Worm (Caenorhabditis elegans) whole organism, late embryonic: ENCODE data around the gene R05H11.1.
A peak's percentile ranks its signal among the peaks of the same experiment; 100 is the strongest.

Experiments used
- T23F11.4 ChIP-seq: fragments of 200-800 bp; sonication (Bioruptor generic); optimal IDR thresholded peaks from 2 replicates; lab custom pipeline; 2018; ENCODE audit warnings: mild to moderate bottlenecking, missing genetic modification characterization, missing compliant biosample characterization
- ceh-2 ChIP-seq: sonication (generic microtip); optimal IDR thresholded peaks from 2 replicates; lab custom pipeline; 2016; ENCODE audit warnings: missing genotype, missing genetic modification characterization, missing compliant biosample characterization
- ceh-34 ChIP-seq: sonication (generic microtip); optimal IDR thresholded peaks from 2 replicates; lab custom pipeline; 2016; ENCODE audit warnings: mild to moderate bottlenecking, missing genetic modification characterization, missing compliant biosample characterization
- ceh-45 ChIP-seq: fragments of 200-800 bp; sonication (Bioruptor generic); IDR thresholded peaks from 2 replicates; pipeline ENCODE4 v1.3.6; 2022; ENCODE audit warnings: missing genetic modification reagents, missing genetic modification characterization, missing compliant biosample characterization
- che-1 ChIP-seq: sonication (generic microtip); optimal IDR thresholded peaks from 2 replicates; lab custom pipeline; 2016; ENCODE audit warnings: mild to moderate bottlenecking, missing genetic modification characterization, missing compliant biosample characterization
- dmd-4 ChIP-seq: sonication (generic microtip); optimal IDR thresholded peaks from 2 replicates; lab custom pipeline; 2016; ENCODE audit warnings: borderline replicate concordance, missing genetic modification characterization, missing compliant biosample characterization
- elt-2 ChIP-seq: sonication (generic microtip); optimal IDR thresholded peaks from 2 replicates; lab custom pipeline; 2016; ENCODE audit warnings: missing genetic modification reagents, missing genetic modification characterization, missing compliant biosample characterization
- fkh-10 ChIP-seq: fragments of 150-350 bp; optimal IDR thresholded peaks from 2 replicates; lab custom pipeline; 2014; ENCODE audit warnings: missing biosample characterization, missing genetic modification reagents, missing genetic modification characterization
- hlh-6 ChIP-seq: sonication (generic microtip); optimal IDR thresholded peaks from 2 replicates; lab custom pipeline; 2016; ENCODE audit warnings: missing genotype, missing genetic modification characterization, missing compliant biosample characterization
- lim-6 ChIP-seq: sonication (generic microtip); optimal IDR thresholded peaks from 2 replicates; lab custom pipeline; 2016; ENCODE audit warnings: missing genetic modification characterization, missing compliant biosample characterization
- nhr-232 ChIP-seq: sonication (generic microtip); optimal IDR thresholded peaks from 2 replicates; lab custom pipeline; 2016; ENCODE audit warnings: missing genetic modification characterization, missing compliant biosample characterization
- odd-2 ChIP-seq: sonication (generic microtip); optimal IDR thresholded peaks from 2 replicates; lab custom pipeline; 2017; ENCODE audit warnings: antibody characterized with exemption, mild to moderate bottlenecking, missing genetic modification characterization, missing compliant biosample characterization
- pag-3 ChIP-seq: sonication (generic microtip); optimal IDR thresholded peaks from 2 replicates; lab custom pipeline; 2016; ENCODE audit warnings: missing compliant biosample characterization, missing genetic modification characterization, borderline replicate concordance
- pat-9 ChIP-seq: fragments of 200-800 bp; sonication (Bioruptor generic); optimal IDR thresholded peaks from 2 replicates; lab custom pipeline; 2018; ENCODE audit warnings: mild to moderate bottlenecking, missing genetic modification characterization, moderate library complexity, missing compliant biosample characterization
- pha-4 ChIP-seq: fragments of 150-350 bp; optimal IDR thresholded peaks from 2 replicates; lab custom pipeline; 2018; ENCODE audit warnings: missing biosample characterization, missing genetic modification reagents, missing genetic modification characterization
- rnt-1 ChIP-seq: sonication (generic microtip); optimal IDR thresholded peaks from 2 replicates; lab custom pipeline; 2016; ENCODE audit warnings: missing genetic modification characterization, missing compliant biosample characterization
- sox-2 ChIP-seq: fragments of 200-800 bp; sonication (Bioruptor generic); IDR thresholded peaks from 2 replicates; pipeline ENCODE4 v1.3.6; 2022; ENCODE audit warnings: missing genetic modification reagents, missing genetic modification characterization, missing compliant biosample characterization
- tbx-7 ChIP-seq: sonication (generic microtip); optimal IDR thresholded peaks from 2 replicates; lab custom pipeline; 2016; ENCODE audit warnings: missing genotype, missing genetic modification characterization, missing compliant biosample characterization
- ttx-3 ChIP-seq: sonication (generic microtip); optimal IDR thresholded peaks from 2 replicates; lab custom pipeline; 2016; ENCODE audit warnings: missing genetic modification reagents, missing genetic modification characterization, missing compliant biosample characterization
- ztf-16 ChIP-seq: sonication (generic microtip); optimal IDR thresholded peaks from 2 replicates; lab custom pipeline; 2017; ENCODE audit warnings: missing genetic modification characterization, missing compliant biosample characterization

Gene R05H11.1

DNA sequence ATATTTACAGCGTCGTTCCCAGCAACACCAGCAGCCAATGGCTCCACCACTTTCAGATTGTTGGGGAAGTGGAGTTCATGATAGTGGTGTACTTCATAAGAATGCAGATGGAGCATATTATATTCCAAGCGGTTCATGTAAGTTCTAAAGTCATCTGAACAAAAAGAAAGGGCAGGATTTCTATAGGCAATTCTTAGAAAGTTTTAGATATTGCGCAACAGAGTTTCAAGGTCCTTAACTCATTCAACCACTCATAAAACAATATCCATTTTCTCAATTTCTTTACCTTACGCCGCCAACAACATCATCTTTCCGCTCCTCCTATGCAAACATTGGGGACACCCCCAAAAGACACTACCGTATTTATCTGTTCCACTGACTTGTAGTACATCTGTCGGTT is 35.9 kb downstream of the R05H11.1 start:
- TF ChIP-seq lim-6 (tag; lab: Kevin White, UChicago) (no peak), ceh-34 (peak; percentile 7)

ce11 chrIII:6837320-6837719 is 41.9 kb downstream of the R05H11.1 start:
- TF ChIP-seq ztf-16 (tag; lab: Kevin White, UChicago) (no peak), ceh-45 (GFP tag; lab: Robert Waterston, UW) (no peak), ttx-3 (no peak)
- TF ChIP-seq, all 69 proteins: peak for 0

ce11 chrIII:6839091-6839490 is 43.7 kb downstream of the R05H11.1 start:
- TF ChIP-seq T23F11.4 (GFP tag; lab: Kevin White, UChicago) (no peak), rnt-1 (tag; lab: Kevin White, UChicago) (no peak), nhr-232 (tag; lab: Kevin White, UChicago) (no peak), ztf-16 (tag; lab: Kevin White, UChicago) (no peak), dmd-4 (tag; lab: Kevin White, UChicago) (no peak), tbx-7 (tag; lab: Kevin White, UChicago) (no peak), elt-2 (no peak), pha-4 (tag; lab: Kevin White, UChicago) (no peak), odd-2 (no peak), sox-2 (GFP tag; lab: Robert Waterston, UW) (no peak), ceh-45 (GFP tag; lab: Robert Waterston, UW) (no peak), ceh-2 (tag; lab: Kevin White, UChicago) (no peak), hlh-6 (tag; lab: Kevin White, UChicago) (no peak), che-1 (no peak), pat-9 (tag; lab: Kevin White, UChicago) (no peak), ceh-34 (no peak), fkh-10 (no peak), pag-3 (tag; lab: Kevin White, UChicago) (no peak)
